Worm (Caenorhabditis elegans) whole organism, mixed stage, embryonic: Measurements from ENCODE around the gene nhr-32.

ENCODE experiments used
- M03D4.4 ChIP-seq: sonication (generic microtip); optimal IDR thresholded peaks from 2 replicates; lab custom pipeline; 2017; ENCODE audit warnings: mild to moderate bottlenecking, missing genetic modification characterization, missing compliant biosample characterization
- bed-3 ChIP-seq: fragments of 200-800 bp; sonication (Bioruptor generic); optimal IDR thresholded peaks from 3 replicates; lab custom pipeline; 2018; ENCODE audit warnings: mild to moderate bottlenecking, missing genetic modification characterization, moderate library complexity, missing compliant biosample characterization
- blmp-1 ChIP-seq: fragments of 150-350 bp; optimal IDR thresholded peaks from 2 replicates; lab custom pipeline; 2014; ENCODE audit warnings: missing biosample characterization, missing genetic modification characterization
- ceh-39 ChIP-seq: fragments of 150-350 bp; optimal IDR thresholded peaks from 2 replicates; lab custom pipeline; 2014; ENCODE audit warnings: missing biosample characterization, missing genetic modification characterization
- ceh-43 ChIP-seq: fragments of 200-800 bp; sonication (Bioruptor generic); optimal IDR thresholded peaks from 2 replicates; lab custom pipeline; 2018; ENCODE audit warnings: mild to moderate bottlenecking, missing genetic modification characterization, moderate library complexity, missing compliant biosample characterization
- ceh-83 ChIP-seq: fragments of 200-800 bp; sonication (Bioruptor generic); optimal IDR thresholded peaks from 2 replicates; lab custom pipeline; 2018; ENCODE audit warnings: mild to moderate bottlenecking, missing genetic modification characterization, missing compliant biosample characterization
- ces-1 ChIP-seq: fragments of 150-350 bp; optimal IDR thresholded peaks from 2 replicates; lab custom pipeline; 2014; ENCODE audit warnings: missing biosample characterization, missing genetic modification reagents, missing genetic modification characterization
- cnd-1 ChIP-seq: fragments of 200-800 bp; sonication (Bioruptor generic); optimal IDR thresholded peaks from 2 replicates; lab custom pipeline; 2018; ENCODE audit warnings: mild to moderate bottlenecking, missing genetic modification characterization, missing compliant biosample characterization
- drap-1 ChIP-seq: fragments of 200-800 bp; sonication (Bioruptor generic); optimal IDR thresholded peaks from 3 replicates; lab custom pipeline; 2018; ENCODE audit warnings: mild to moderate bottlenecking, missing genetic modification characterization, missing compliant biosample characterization
- elt-1 ChIP-seq: sonication (generic microtip); optimal IDR thresholded peaks from 2 replicates; lab custom pipeline; 2017; ENCODE audit warnings: missing genetic modification characterization, mild to moderate bottlenecking, missing compliant biosample characterization, antibody characterized with exemption, moderate library complexity, borderline replicate concordance; ENCODE audit not compliant: insufficient read depth
- elt-3 ChIP-seq: fragments of 150-350 bp; optimal IDR thresholded peaks from 2 replicates; lab custom pipeline; 2014; ENCODE audit warnings: missing biosample characterization, missing genetic modification characterization
- flh-1 ChIP-seq: fragments of 200-800 bp; sonication (Bioruptor generic); optimal IDR thresholded peaks from 2 replicates; lab custom pipeline; 2018; ENCODE audit warnings: mild to moderate bottlenecking, missing genetic modification characterization, moderate library complexity, missing compliant biosample characterization
- ham-2 ChIP-seq: fragments of 200-800 bp; sonication (Bioruptor generic); optimal IDR thresholded peaks from 2 replicates; lab custom pipeline; 2018; ENCODE audit warnings: mild to moderate bottlenecking, missing genetic modification characterization, missing compliant biosample characterization
- hlh-1 ChIP-seq: fragments of 150-350 bp; optimal IDR thresholded peaks from 2 replicates; lab custom pipeline; 2014; ENCODE audit warnings: missing biosample characterization, missing genetic modification reagents, missing genetic modification characterization
- lin-13 ChIP-seq: fragments of 150-350 bp; optimal IDR thresholded peaks from 2 replicates; lab custom pipeline; 2014; ENCODE audit warnings: missing biosample characterization, missing genetic modification characterization
- lin-32 ChIP-seq: fragments of 200-800 bp; sonication (Bioruptor generic); optimal IDR thresholded peaks from 2 replicates; lab custom pipeline; 2018; ENCODE audit warnings: mild to moderate bottlenecking, missing genetic modification characterization, missing compliant biosample characterization
- lsy-2 ChIP-seq: fragments of 150-350 bp; optimal IDR thresholded peaks from 2 replicates; lab custom pipeline; 2014; ENCODE audit warnings: missing biosample characterization, missing genetic modification characterization
- mab-5 ChIP-seq: fragments of 150-350 bp; optimal IDR thresholded peaks from 2 replicates; lab custom pipeline; 2014; ENCODE audit warnings: missing biosample characterization, missing genetic modification characterization
- mep-1 ChIP-seq: fragments of 150-350 bp; optimal IDR thresholded peaks from 2 replicates; lab custom pipeline; 2017; ENCODE audit warnings: missing biosample characterization, missing genetic modification reagents, missing genetic modification characterization, inconsistent platforms
- mls-2 ChIP-seq: sonication (generic microtip); optimal IDR thresholded peaks from 2 replicates; lab custom pipeline; 2016; ENCODE audit warnings: mild to moderate bottlenecking, missing genetic modification characterization, moderate library complexity, missing compliant biosample characterization
- nhr-12 ChIP-seq: fragments of 150-350 bp; optimal IDR thresholded peaks from 2 replicates; lab custom pipeline; 2014; ENCODE audit warnings: missing biosample characterization, missing genetic modification characterization
- nhr-2 ChIP-seq: fragments of 150-350 bp; optimal IDR thresholded peaks from 2 replicates; lab custom pipeline; 2014; ENCODE audit warnings: missing biosample characterization, missing genetic modification characterization
- nhr-237 ChIP-seq: fragments of 150-350 bp; optimal IDR thresholded peaks from 2 replicates; lab custom pipeline; 2014; ENCODE audit warnings: missing biosample characterization, missing genetic modification characterization
- nhr-76 ChIP-seq: sonication (generic microtip); optimal IDR thresholded peaks from 2 replicates; lab custom pipeline; 2017; ENCODE audit warnings: missing biosample characterization, missing genetic modification characterization
- pha-4 ChIP-seq: fragments of 150-350 bp; optimal IDR thresholded peaks from 2 replicates; lab custom pipeline; 2018; ENCODE audit warnings: missing biosample characterization, missing genetic modification reagents, missing genetic modification characterization
- sem-2 ChIP-seq: fragments of 200-800 bp; sonication (Bioruptor generic); optimal IDR thresholded peaks from 2 replicates; lab custom pipeline; 2018; ENCODE audit warnings: mild to moderate bottlenecking, missing genetic modification characterization, missing compliant biosample characterization
- snpc-4 ChIP-seq: fragments of 150-350 bp; optimal IDR thresholded peaks from 2 replicates; lab custom pipeline; 2014; ENCODE audit warnings: missing biosample characterization, missing genetic modification characterization
- sptf-1 ChIP-seq: sonication (generic microtip); optimal IDR thresholded peaks from 2 replicates; lab custom pipeline; 2017; ENCODE audit warnings: mild to moderate bottlenecking, missing genetic modification characterization, moderate library complexity, missing compliant biosample characterization
- unc-120 ChIP-seq: sonication (generic microtip); optimal IDR thresholded peaks from 2 replicates; lab custom pipeline; 2017; ENCODE audit warnings: missing genetic modification characterization, missing compliant biosample characterization; ENCODE audit not compliant: poor library complexity, severe bottlenecking
- unc-39 ChIP-seq: fragments of 150-350 bp; optimal IDR thresholded peaks from 2 replicates; lab custom pipeline; 2014; ENCODE audit warnings: missing biosample characterization, missing genetic modification characterization
- unc-62 ChIP-seq: fragments of 150-350 bp; optimal IDR thresholded peaks from 2 replicates; lab custom pipeline; 2014; ENCODE audit warnings: missing biosample characterization, missing genetic modification reagents, missing genetic modification characterization
- zip-8 ChIP-seq: fragments of 150-350 bp; optimal IDR thresholded peaks from 2 replicates; lab custom pipeline; 2014; ENCODE audit warnings: missing biosample characterization, missing genetic modification characterization
- ztf-11 ChIP-seq: fragments of 150-350 bp; optimal IDR thresholded peaks from 2 replicates; lab custom pipeline; 2014; ENCODE audit warnings: missing biosample characterization, missing genetic modification characterization

nhr-32 gene

ce11 chrX:13247614-13248013 is 4.2 kb upstream of the nhr-32 start:
- no peak for TF ChIP-seq pha-4 (tag; lab: Kevin White, UChicago)
- TF ChIP-seq lin-13, result no peak
- TF ChIP-seq sem-2 (GFP tag; lab: Kevin White, UChicago), result no peak
- TF ChIP-seq flh-1 (GFP tag; lab: Kevin White, UChicago), result no peak
- TF ChIP-seq ceh-39, result no peak
- no peak for TF ChIP-seq nhr-12 (tag; lab: Kevin White, UChicago)
- TF ChIP-seq nhr-76, result no peak
- TF ChIP-seq hlh-1, result no peak
- TF ChIP-seq ceh-83 (GFP tag; lab: Kevin White, UChicago), result no peak
- no peak for TF ChIP-seq zip-8 (tag; lab: Kevin White, UChicago)
- no peak for TF ChIP-seq ces-1
- no peak for TF ChIP-seq ztf-11 (tag; lab: Kevin White, UChicago)
- TF ChIP-seq M03D4.4 (tag; lab: Kevin White, UChicago), result no peak
- no peak for TF ChIP-seq mab-5
- TF ChIP-seq unc-39 (tag; lab: Kevin White, UChicago), result no peak
- TF ChIP-seq ceh-43 (GFP tag; lab: Kevin White, UChicago), result no peak
- TF ChIP-seq mep-1 (tag; lab: Kevin White, UChicago), result no peak
- TF ChIP-seq drap-1 (GFP tag; lab: Kevin White, UChicago), result no peak
- TF ChIP-seq sptf-1 (tag; lab: Kevin White, UChicago), result no peak
- no peak for TF ChIP-seq bed-3 (GFP tag; lab: Kevin White, UChicago)

DNA sequence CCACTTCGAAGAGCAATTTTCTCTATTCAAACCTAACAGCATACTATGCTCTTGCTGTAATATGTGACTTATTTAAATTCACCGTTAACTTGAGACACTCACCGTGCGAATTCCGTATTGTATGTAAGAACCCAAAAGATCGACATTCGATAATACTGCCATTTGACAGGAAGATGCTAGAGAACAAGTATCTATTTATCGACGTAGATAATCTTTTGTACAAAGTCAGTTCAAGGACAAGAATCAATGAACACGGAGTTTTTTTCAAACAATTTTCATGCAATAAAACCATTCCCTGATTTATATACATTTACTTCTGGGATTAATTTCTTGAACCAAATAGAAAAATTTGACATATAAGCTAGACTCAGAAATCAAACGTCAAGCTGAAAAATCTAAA is 3.5 kb upstream of the nhr-32 start, which contains the start of gene K08H2.7:
Gene K08H2.7 (minus strand): TSS at position 173 of the 400 bp plus-strand sequence.
- no peak for TF ChIP-seq lsy-2 (tag; lab: Kevin White, UChicago)
- peak; percentile 38 for TF ChIP-seq elt-1

ce11 chrX:13249102-13249501 is 2.7 kb upstream of the nhr-32 start:
- TF ChIP-seq lsy-2 (tag; lab: Kevin White, UChicago), result no peak
- no peak for TF ChIP-seq snpc-4 (tag; lab: Kevin White, UChicago)
- no peak for TF ChIP-seq lin-32 (GFP tag; lab: Kevin White, UChicago)
- TF ChIP-seq nhr-237 (tag; lab: Kevin White, UChicago), result no peak
- no peak for TF ChIP-seq ceh-43 (GFP tag; lab: Kevin White, UChicago)

DNA sequence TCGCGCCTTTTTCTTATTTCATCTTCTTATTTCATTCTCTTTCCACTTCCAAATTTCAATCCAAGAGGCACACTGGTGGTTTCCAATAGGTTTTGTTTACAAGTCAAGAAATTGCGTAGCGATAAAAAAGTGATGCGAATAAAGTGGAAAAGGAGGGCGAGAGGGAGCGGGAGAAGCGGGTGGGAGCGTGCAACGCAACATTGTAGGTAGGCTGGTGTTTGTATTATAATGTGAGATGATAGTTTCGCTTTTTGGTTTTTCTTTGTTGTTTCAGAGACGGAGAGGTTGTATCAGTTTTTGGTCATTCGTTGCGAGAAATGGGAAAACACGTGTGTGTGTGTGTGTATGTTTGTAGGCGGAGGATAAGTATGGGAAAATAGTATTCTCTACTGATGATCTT is 1.6 kb upstream of the nhr-32 start:
- no peak for TF ChIP-seq ham-2 (GFP tag; lab: Kevin White, UChicago)
- no peak for TF ChIP-seq lsy-2 (tag; lab: Kevin White, UChicago)
- no peak for TF ChIP-seq pha-4 (tag; lab: Kevin White, UChicago)
- no peak for TF ChIP-seq snpc-4 (tag; lab: Kevin White, UChicago)
- no peak for TF ChIP-seq mep-1 (tag; lab: Kevin White, UChicago)
- no peak for TF ChIP-seq flh-1 (GFP tag; lab: Kevin White, UChicago)
- TF ChIP-seq ceh-39, result no peak
- no peak for TF ChIP-seq hlh-1

ce11 chrX:13251354-13251843 is 365 bp upstream of the nhr-32 start:
- TF ChIP-seq nhr-237 (tag; lab: Kevin White, UChicago) (peak; percentile 29), nhr-2 (tag; lab: Kevin White, UChicago) (peak; percentile 63), ceh-43 (GFP tag; lab: Kevin White, UChicago) (peak; percentile 7), drap-1 (GFP tag; lab: Kevin White, UChicago) (peak; percentile 3), hlh-1 (peak; percentile 94), mep-1 (tag; lab: Kevin White, UChicago) (peak; percentile 85), sptf-1 (tag; lab: Kevin White, UChicago) (peak; percentile 22), elt-1 (peak; percentile 76), cnd-1 (no peak), mls-2 (tag; lab: Kevin White, UChicago) (peak; percentile 64), unc-39 (tag; lab: Kevin White, UChicago) (no peak), unc-120 (tag; lab: Kevin White, UChicago) (peak; percentile 76), elt-3 (tag; lab: Kevin White, UChicago) (no peak), ces-1 (peak; percentile 86), pha-4 (tag; lab: Kevin White, UChicago) (peak; percentile 72), ham-2 (GFP tag; lab: Kevin White, UChicago) (peak; percentile 43), blmp-1 (tag; lab: Kevin White, UChicago) (no peak), unc-62 (GFP tag; lab: Kevin White, UChicago) (peak; percentile 81), M03D4.4 (tag; lab: Kevin White, UChicago) (no peak), mab-5 (no peak), flh-1 (GFP tag; lab: Kevin White, UChicago) (no peak), nhr-12 (tag; lab: Kevin White, UChicago) (no peak), lin-13 (peak; percentile 41)
